Fruit fly (Drosophila melanogaster) whole organism, pupa: ENCODE data around the gene NimC2.

Experiments
- CG12605 ChIP-seq: fragments of 200-800 bp; sonication (Bioruptor generic); IDR thresholded peaks from 2 replicates; pipeline ENCODE4 v1.3.6; 2022; ENCODE audit warnings: missing biosample characterization, missing genetic modification characterization
- CG15710 ChIP-seq: fragments of 200-800 bp; sonication (Bioruptor generic); optimal IDR thresholded peaks from 2 replicates; lab custom pipeline; 2018; ENCODE audit warnings: missing biosample characterization, mild to moderate bottlenecking, missing genetic modification characterization, moderate library complexity
- CG17806 ChIP-seq: fragments of 200-800 bp; sonication (Bioruptor generic); optimal IDR thresholded peaks from 2 replicates; lab custom pipeline; 2018; ENCODE audit warnings: missing biosample characterization, mild to moderate bottlenecking, missing genetic modification characterization, moderate library complexity
- CG8301 ChIP-seq: fragments of 200-800 bp; sonication (Bioruptor generic); optimal IDR thresholded peaks from 2 replicates; lab custom pipeline; 2018; ENCODE audit warnings: missing biosample characterization, mild to moderate bottlenecking, missing genetic modification characterization
- CG9948 ChIP-seq: fragments of 200-800 bp; sonication (Bioruptor generic); optimal IDR thresholded peaks from 2 replicates; lab custom pipeline; 2018; ENCODE audit warnings: missing biosample characterization, mild to moderate bottlenecking, missing genetic modification characterization, moderate library complexity
- Pif1B ChIP-seq: fragments of 200-800 bp; sonication (Bioruptor generic); optimal IDR thresholded peaks from 3 replicates; lab custom pipeline; 2016; ENCODE audit warnings: missing biosample characterization, missing genetic modification characterization
- rn ChIP-seq: fragments of 200-800 bp; sonication (Bioruptor generic); IDR thresholded peaks from 2 replicates; pipeline ENCODE4 v1.3.6; 2022; ENCODE audit warnings: missing biosample characterization, missing genetic modification characterization

DNA sequence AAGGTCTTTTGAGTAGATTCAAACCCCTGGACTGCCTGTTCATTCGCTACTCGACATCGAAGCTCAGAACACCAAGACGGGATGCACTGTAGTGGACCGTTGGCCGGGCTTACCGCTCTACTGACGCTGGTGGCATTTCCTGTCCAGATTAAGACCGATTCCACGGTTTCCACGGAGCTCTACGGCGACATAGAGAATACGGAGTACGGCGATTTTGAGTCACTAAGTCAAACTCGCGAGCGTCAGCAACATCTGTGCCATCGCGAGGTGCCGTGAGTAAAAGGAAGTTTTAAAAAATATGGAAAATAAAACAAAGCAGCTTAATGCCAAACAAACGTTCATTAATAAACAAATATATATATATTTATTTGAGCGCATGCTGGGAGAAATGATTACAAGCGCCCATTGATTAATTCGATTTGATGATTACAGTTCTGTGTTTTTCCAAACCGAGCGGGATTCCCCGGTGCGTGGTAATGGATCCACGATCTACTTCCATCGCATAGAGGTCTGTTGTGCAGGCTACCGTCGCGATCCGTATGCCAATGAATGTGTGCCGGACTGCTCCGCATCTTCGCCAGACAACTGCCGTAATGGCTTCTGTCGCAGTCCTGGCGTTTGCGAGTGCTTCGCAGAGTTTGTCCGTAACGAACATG is 16.3 kb upstream of the NimC2 start, which contains the start of gene NimB1:
- no peak for TF ChIP-seq CG8301 (tag; lab: Kevin White, UChicago)
- TF ChIP-seq CG9948 (tag; lab: Kevin White, UChicago) = no peak
- TF ChIP-seq CG17806 = no peak
- TF ChIP-seq CG15710 (tag; lab: Kevin White, UChicago) = no peak
- no peak for TF ChIP-seq Pif1B (GFP tag; lab: Kevin White, UChicago)
- no peak for TF ChIP-seq CG12605 (GFP tag; lab: Robert Waterston, UW)
- no peak for TF ChIP-seq rn (GFP tag; lab: Robert Waterston, UW)
